Worm (Caenorhabditis elegans) whole organism, late embryonic: ENCODE measurements around the gene his-2.

ENCODE experiments used
- C08G9.2 ChIP-seq: sonication (generic microtip); optimal IDR thresholded peaks from 2 replicates; lab custom pipeline; 2016; ENCODE audit warnings: mild to moderate bottlenecking, missing genetic modification characterization, moderate library complexity, missing compliant biosample characterization
- Y22D7AL.16 ChIP-seq: sonication (generic microtip); optimal IDR thresholded peaks from 2 replicates; lab custom pipeline; 2016; ENCODE audit warnings: missing genetic modification characterization, missing compliant biosample characterization
- ahr-1 ChIP-seq: sonication (generic microtip); optimal IDR thresholded peaks from 2 replicates; lab custom pipeline; 2016; ENCODE audit warnings: missing genetic modification characterization, missing compliant biosample characterization
- ama-1 ChIP-seq: fragments of 150-350 bp; optimal IDR thresholded peaks from 2 replicates; lab custom pipeline; 2014
- ceh-14 ChIP-seq: sonication (generic microtip); optimal IDR thresholded peaks from 2 replicates; lab custom pipeline; 2016; ENCODE audit warnings: missing genotype, missing genetic modification characterization, missing compliant biosample characterization
- ceh-19 ChIP-seq: fragments of 200-800 bp; sonication (Bioruptor generic); optimal IDR thresholded peaks from 2 replicates; lab custom pipeline; 2018; ENCODE audit warnings: mild to moderate bottlenecking, missing genetic modification characterization, missing compliant biosample characterization
- ceh-2 ChIP-seq: sonication (generic microtip); optimal IDR thresholded peaks from 2 replicates; lab custom pipeline; 2016; ENCODE audit warnings: missing genotype, missing genetic modification characterization, missing compliant biosample characterization
- ceh-24 ChIP-seq: sonication (generic microtip); optimal IDR thresholded peaks from 2 replicates; lab custom pipeline; 2016; ENCODE audit warnings: mild to moderate bottlenecking, missing genetic modification characterization, missing compliant biosample characterization
- ceh-30 ChIP-seq: fragments of 150-350 bp; optimal IDR thresholded peaks from 2 replicates; lab custom pipeline; 2014; ENCODE audit warnings: missing biosample characterization, missing genetic modification characterization
- ceh-6 ChIP-seq: fragments of 200-800 bp; sonication (Bioruptor generic); optimal IDR thresholded peaks from 2 replicates; lab custom pipeline; 2018; ENCODE audit warnings: mild to moderate bottlenecking, missing genetic modification characterization, missing compliant biosample characterization
- dmd-4 ChIP-seq: sonication (generic microtip); optimal IDR thresholded peaks from 2 replicates; lab custom pipeline; 2016; ENCODE audit warnings: borderline replicate concordance, missing genetic modification characterization, missing compliant biosample characterization
- elt-2 ChIP-seq: sonication (generic microtip); optimal IDR thresholded peaks from 2 replicates; lab custom pipeline; 2016; ENCODE audit warnings: missing genetic modification reagents, missing genetic modification characterization, missing compliant biosample characterization
- elt-4 ChIP-seq: sonication (generic microtip); optimal IDR thresholded peaks from 2 replicates; lab custom pipeline; 2016; ENCODE audit warnings: missing genetic modification characterization, missing compliant biosample characterization
- fax-1 ChIP-seq: sonication (generic microtip); optimal IDR thresholded peaks from 2 replicates; lab custom pipeline; 2016; ENCODE audit warnings: missing genotype, missing genetic modification characterization, missing compliant biosample characterization
- fkh-6 ChIP-seq: sonication (generic microtip); optimal IDR thresholded peaks from 2 replicates; lab custom pipeline; 2016; ENCODE audit warnings: missing genetic modification characterization, missing compliant biosample characterization
- hlh-15 ChIP-seq: sonication (generic microtip); optimal IDR thresholded peaks from 2 replicates; lab custom pipeline; 2016; ENCODE audit warnings: missing genetic modification characterization, missing compliant biosample characterization
- hlh-30 ChIP-seq: sonication (generic microtip); optimal IDR thresholded peaks from 2 replicates; lab custom pipeline; 2017; ENCODE audit warnings: antibody characterized with exemption, missing genetic modification characterization, missing compliant biosample characterization; ENCODE audit not compliant: insufficient read depth
- hlh-6 ChIP-seq: sonication (generic microtip); optimal IDR thresholded peaks from 2 replicates; lab custom pipeline; 2016; ENCODE audit warnings: missing genotype, missing genetic modification characterization, missing compliant biosample characterization
- hlh-8 ChIP-seq: sonication (generic microtip); optimal IDR thresholded peaks from 2 replicates; lab custom pipeline; 2016; ENCODE audit warnings: missing genotype, missing genetic modification characterization, missing compliant biosample characterization
- lin-11 ChIP-seq: fragments of 200-800 bp; sonication (Bioruptor generic); optimal IDR thresholded peaks from 2 replicates; lab custom pipeline; 2018; ENCODE audit warnings: mild to moderate bottlenecking, missing genetic modification characterization, missing compliant biosample characterization
- nhr-11 ChIP-seq: fragments of 150-350 bp; optimal IDR thresholded peaks from 2 replicates; lab custom pipeline; 2014; ENCODE audit warnings: missing biosample characterization, missing genetic modification characterization
- npax-4 ChIP-seq: sonication (generic microtip); optimal IDR thresholded peaks from 2 replicates; lab custom pipeline; 2016; ENCODE audit warnings: missing genetic modification characterization, missing compliant biosample characterization
- odd-2 ChIP-seq: sonication (generic microtip); optimal IDR thresholded peaks from 2 replicates; lab custom pipeline; 2017; ENCODE audit warnings: antibody characterized with exemption, mild to moderate bottlenecking, missing genetic modification characterization, missing compliant biosample characterization
- pat-9 ChIP-seq: fragments of 200-800 bp; sonication (Bioruptor generic); optimal IDR thresholded peaks from 2 replicates; lab custom pipeline; 2018; ENCODE audit warnings: mild to moderate bottlenecking, missing genetic modification characterization, moderate library complexity, missing compliant biosample characterization
- pqm-1 ChIP-seq: sonication (generic microtip); optimal IDR thresholded peaks from 2 replicates; lab custom pipeline; 2016; ENCODE audit warnings: missing genetic modification characterization, missing compliant biosample characterization
- sox-2 ChIP-seq: fragments of 200-800 bp; sonication (Bioruptor generic); IDR thresholded peaks from 2 replicates; pipeline ENCODE4 v1.3.6; 2022; ENCODE audit warnings: missing genetic modification reagents, missing genetic modification characterization, missing compliant biosample characterization
- sox-4 ChIP-seq: sonication (generic microtip); optimal IDR thresholded peaks from 2 replicates; lab custom pipeline; 2017; ENCODE audit warnings: mild to moderate bottlenecking, missing genetic modification characterization, inconsistent platforms, missing compliant biosample characterization
- unc-3 ChIP-seq, 2 experiments: fragments of 200-800 bp in 1 of 2; sonication (Bioruptor generic) in 1 of 2; sonication (generic microtip) in 1 of 2; conservative IDR thresholded peaks in 1 of 2; optimal IDR thresholded peaks in 1 of 2; 2 replicates each; pipeline versions ENCODE4 v1.3.6 to Lab custom; 2016 to 2022; ENCODE audit warnings: missing compliant biosample characterization in 2 of 2, missing genetic modification characterization in 2 of 2, missing genetic modification reagents in 1 of 2
- unc-55 ChIP-seq: sonication (generic microtip); optimal IDR thresholded peaks from 2 replicates; lab custom pipeline; 2017; ENCODE audit warnings: missing biosample characterization, missing genetic modification reagents, missing genetic modification characterization
- unc-86 ChIP-seq: sonication (generic microtip); optimal IDR thresholded peaks from 2 replicates; lab custom pipeline; 2016; ENCODE audit warnings: missing genetic modification characterization, missing compliant biosample characterization
- zip-5 ChIP-seq: sonication (generic microtip); optimal IDR thresholded peaks from 2 replicates; lab custom pipeline; 2016; ENCODE audit warnings: missing genetic modification characterization, missing compliant biosample characterization

Gene his-2

DNA sequence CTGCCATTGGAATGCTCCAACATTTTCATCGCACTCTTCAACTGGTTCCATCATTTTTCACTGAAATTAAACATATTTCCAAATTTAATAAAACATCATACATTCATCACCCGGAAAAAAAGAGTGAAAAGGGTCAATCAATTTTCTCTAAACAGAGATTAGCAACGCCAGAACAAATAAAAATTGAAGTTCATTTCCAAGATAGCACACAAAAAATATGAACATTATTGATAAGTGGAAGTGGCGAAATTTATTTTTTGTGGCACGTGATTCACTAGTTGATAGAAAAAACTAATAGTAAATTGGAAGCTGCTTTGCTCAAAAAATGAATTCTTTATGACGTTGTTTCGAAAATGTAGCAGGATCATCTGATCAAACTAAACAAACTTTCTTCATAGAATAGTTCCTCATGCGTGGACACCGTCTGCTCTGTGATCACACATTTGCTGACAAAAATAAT is 33.2 kb upstream of the his-2 start, which contains the start of the genes F14H3.12 and srj-29:
TSS of gene F14H3.12 (minus strand) at position 74 of the 460 bp plus-strand sequence.
TSS of gene srj-29 (plus strand) at position 410 of the 460 bp plus-strand sequence.
- TF ChIP-seq pqm-1, result no peak
- no peak for TF ChIP-seq nhr-11 (tag; lab: Kevin White, UChicago)
- TF ChIP-seq ama-1 (lab: Kevin White, UChicago), result no peak
- no peak for TF ChIP-seq dmd-4 (tag; lab: Kevin White, UChicago)
- no peak for TF ChIP-seq ceh-19
- no peak for TF ChIP-seq ceh-24 (tag; lab: Kevin White, UChicago)
- no peak for TF ChIP-seq hlh-8
- no peak for TF ChIP-seq sox-2 (GFP tag; lab: Robert Waterston, UW)
- no peak for TF ChIP-seq ceh-14 (tag; lab: Kevin White, UChicago)
- no peak for TF ChIP-seq hlh-30 (tag; lab: Kevin White, UChicago)
- TF ChIP-seq, all 69 proteins: peak for 0

DNA sequence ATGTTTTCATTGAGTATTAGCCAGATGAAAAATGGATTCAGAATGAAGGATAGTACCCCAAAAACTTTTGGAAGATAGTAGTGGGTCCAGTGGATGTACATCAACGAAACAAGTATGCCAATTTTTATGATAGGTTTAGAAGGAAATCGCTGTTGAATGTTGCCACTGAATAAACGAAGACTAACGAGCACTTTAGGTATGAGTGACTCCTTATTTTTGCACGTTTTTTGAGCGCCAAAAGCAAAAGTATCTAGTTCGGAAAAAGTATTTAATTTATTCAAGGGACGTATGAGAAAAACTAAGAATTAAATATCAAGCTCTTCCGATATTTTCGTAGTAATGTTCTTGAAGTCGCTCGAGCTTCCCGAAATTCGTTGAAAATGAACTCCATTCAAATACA is 31.8 kb upstream of the his-2 start, which contains the start of gene srj-10:
TSS of gene srj-10 (minus strand) at position 101 of the 400 bp plus-strand sequence.
- no peak for TF ChIP-seq hlh-15
- no peak for TF ChIP-seq hlh-6 (tag; lab: Kevin White, UChicago)
- TF ChIP-seq ceh-6 (GFP tag; lab: Kevin White, UChicago), result no peak
- TF ChIP-seq ceh-2, result no peak
- TF ChIP-seq ahr-1 (tag; lab: Kevin White, UChicago), result no peak
- no peak for TF ChIP-seq unc-3 (GFP tag; conservative IDR thresholded peaks at IDR 0.05; lab: Robert Waterston, UW)
- TF ChIP-seq unc-3 (tag; optimal IDR thresholded peaks at IDR 0.05; lab: Kevin White, UChicago), result no peak
- no peak for TF ChIP-seq fkh-6 (tag; lab: Kevin White, UChicago)
- TF ChIP-seq unc-86 (tag; lab: Kevin White, UChicago), result no peak
- TF ChIP-seq pat-9 (tag; lab: Kevin White, UChicago), result no peak
- no peak for TF ChIP-seq sox-4 (tag; lab: Kevin White, UChicago)
- no peak for TF ChIP-seq hlh-30 (tag; lab: Kevin White, UChicago)
- no peak for TF ChIP-seq pqm-1
- no peak for TF ChIP-seq fax-1
- no peak for TF ChIP-seq odd-2 (tag; lab: Kevin White, UChicago)
- no peak for TF ChIP-seq zip-5 (tag; lab: Kevin White, UChicago)
- no peak for TF ChIP-seq Y22D7AL.16 (tag; lab: Kevin White, UChicago)
- no peak for TF ChIP-seq lin-11

DNA sequence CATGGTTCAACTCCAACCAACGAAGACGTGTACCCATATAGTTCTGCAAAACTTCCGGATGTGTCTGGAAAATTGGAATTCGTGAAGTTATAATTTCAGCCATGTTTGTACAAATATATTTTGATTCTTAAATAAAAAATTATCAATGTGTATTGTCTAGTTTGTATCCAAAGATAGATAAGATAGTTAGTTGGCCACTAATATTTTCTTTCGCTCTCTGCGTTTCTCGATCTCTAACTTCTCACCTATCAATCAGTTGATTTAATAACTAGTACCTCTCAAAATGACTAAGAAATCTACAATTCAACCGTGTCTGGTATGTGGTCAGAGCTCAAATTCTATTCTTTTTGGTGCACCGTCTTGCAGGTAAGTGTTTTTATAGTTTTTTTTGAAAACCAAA is 29.1 kb upstream of the his-2 start, which contains the start of gene nhr-176:
TSS of gene nhr-176 (plus strand) at position 159 of the 400 bp plus-strand sequence.
- TF ChIP-seq elt-2 (tag; lab: Kevin White, UChicago), result peak; percentile 52
- TF ChIP-seq unc-55 (GFP tag; lab: Kevin White, UChicago), result no peak

DNA sequence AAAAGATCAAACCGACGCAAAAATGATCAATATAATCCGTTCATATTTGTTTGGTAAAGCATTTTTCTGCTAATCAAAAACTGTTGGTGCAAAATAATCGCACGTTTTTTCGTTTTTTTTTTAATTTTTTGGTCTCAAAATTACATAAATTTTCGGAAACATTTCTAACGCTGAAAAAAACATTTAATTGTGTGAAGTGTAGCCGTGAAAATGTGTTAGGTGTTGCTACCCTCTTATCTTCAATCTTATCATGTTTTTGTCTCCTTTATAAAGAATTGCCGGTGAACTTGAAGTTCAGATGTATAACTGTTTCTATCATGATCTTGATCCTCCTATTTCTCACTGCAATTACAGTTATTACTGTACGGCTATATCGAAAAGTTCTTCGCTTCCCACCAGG is 26.9 kb upstream of the his-2 start, which contains the start of gene cyp-35D1:
TSS of gene cyp-35D1 (plus strand) at position 301 of the 400 bp plus-strand sequence.
- no peak for TF ChIP-seq fax-1
- TF ChIP-seq unc-3 (GFP tag; conservative IDR thresholded peaks at IDR 0.05; lab: Robert Waterston, UW), result no peak
- TF ChIP-seq unc-3 (tag; optimal IDR thresholded peaks at IDR 0.05; lab: Kevin White, UChicago), result no peak
- peak; percentile 4 for TF ChIP-seq elt-2 (tag; lab: Kevin White, UChicago)
- TF ChIP-seq ceh-24 (tag; lab: Kevin White, UChicago), result no peak

DNA sequence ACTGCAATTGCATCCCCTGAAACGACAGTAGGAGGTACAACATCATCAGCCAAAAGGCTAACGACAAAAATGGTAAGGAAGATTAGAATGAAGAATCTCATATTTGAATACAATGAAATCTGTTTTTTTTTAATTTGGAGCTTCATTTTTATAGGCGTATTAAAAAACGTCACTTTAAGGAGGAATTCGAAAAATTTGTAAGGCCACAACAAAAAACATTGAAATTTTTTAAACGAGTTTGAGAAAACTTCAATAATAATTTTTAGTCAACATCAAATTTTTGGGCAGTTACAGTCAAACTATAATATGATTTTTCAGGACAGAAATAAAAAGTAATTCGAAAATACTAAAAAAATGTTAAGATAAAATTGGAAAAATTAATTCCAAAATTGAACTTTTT is 20.7 kb upstream of the his-2 start, which contains the start of gene F14H3.14:
TSS of gene F14H3.14 (minus strand) at position 101 of the 400 bp plus-strand sequence.
- TF ChIP-seq elt-4 (tag; lab: Kevin White, UChicago) (no peak), npax-4 (tag; lab: Kevin White, UChicago) (no peak), ama-1 (lab: Kevin White, UChicago) (no peak), ceh-30 (tag; lab: Kevin White, UChicago) (no peak), dmd-4 (tag; lab: Kevin White, UChicago) (no peak), C08G9.2 (no peak)
